Fruit fly (Drosophila melanogaster) whole organism, adult: ENCODE results near the gene mab-21.

ENCODE experiments used
- Clk ChIP-seq: fragments of 200-800 bp; sonication (Bioruptor generic); optimal IDR thresholded peaks from 2 replicates; lab custom pipeline; 2017; ENCODE audit warnings: missing biosample characterization, missing genetic modification characterization
- tj ChIP-seq: fragments of 200-800 bp; sonication (Bioruptor generic); optimal IDR thresholded peaks from 3 replicates; lab custom pipeline; 2017; ENCODE audit warnings: missing biosample characterization, mild to moderate bottlenecking, missing genetic modification characterization, moderate library complexity

DNA sequence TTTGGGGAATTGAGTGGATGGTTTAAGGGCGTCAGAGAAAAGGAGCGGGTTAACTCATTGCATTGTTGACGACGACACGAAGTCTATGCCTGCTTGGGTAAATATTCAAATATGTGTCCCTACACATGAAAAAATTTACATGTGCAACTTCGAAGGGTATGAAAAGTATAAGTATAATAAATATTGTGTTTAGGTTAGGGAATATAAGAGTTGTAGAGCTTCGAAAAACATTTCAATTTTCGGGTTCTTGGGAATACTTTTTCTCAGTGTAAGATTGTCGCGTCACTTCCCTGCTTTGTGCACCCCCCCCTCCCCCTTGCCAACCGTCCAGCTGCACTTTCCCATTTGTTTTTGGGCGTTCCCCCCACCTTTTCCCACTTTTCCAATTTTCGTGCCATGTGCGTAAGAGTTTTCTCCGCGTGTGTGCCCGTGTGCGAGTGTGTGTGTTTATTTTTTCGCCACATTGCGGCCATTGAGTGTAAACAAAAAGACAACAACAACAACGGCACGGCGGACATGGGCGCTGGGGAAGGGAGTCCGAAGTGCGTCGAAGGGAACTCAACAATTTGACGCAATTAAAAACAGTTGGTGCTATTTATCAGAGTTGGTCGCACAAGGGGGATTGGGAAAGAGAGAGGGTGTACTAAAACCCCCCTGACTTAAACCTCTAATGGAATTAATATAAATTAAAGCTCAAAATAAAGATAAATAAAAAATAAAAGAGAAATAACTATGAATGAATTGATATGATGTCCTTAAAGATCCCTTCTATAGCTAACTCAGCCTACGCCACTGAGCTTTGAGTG lies 42.9 kb downstream of the mab-21 start:
- TF ChIP-seq tj (GFP tag; lab: Kevin White, UChicago) (no peak), Clk (GFP tag; lab: Kevin White, UChicago) (no peak)
